Worm (Caenorhabditis elegans) whole organism, L1 larva: Measurements from ENCODE around the gene tbc-7.

Experiments
- aha-1 ChIP-seq: fragments of 150-350 bp; optimal IDR thresholded peaks from 2 replicates; lab custom pipeline; 2014; ENCODE audit warnings: missing biosample characterization, missing genetic modification characterization
- lin-39 ChIP-seq: fragments of 150-350 bp; optimal IDR thresholded peaks from 2 replicates; lab custom pipeline; 2014; ENCODE audit warnings: missing biosample characterization, missing genetic modification reagents, missing genetic modification characterization
- nhr-85 ChIP-seq: sonication (generic microtip); peaks from one replicate; lab custom pipeline; 2016; ENCODE audit warnings: missing genetic modification characterization, inconsistent platforms, missing compliant biosample characterization
- skn-1 ChIP-seq: fragments of 150-350 bp; optimal IDR thresholded peaks from 2 replicates; lab custom pipeline; 2014; ENCODE audit warnings: missing biosample characterization, missing genetic modification characterization
- unc-62 ChIP-seq: fragments of 150-350 bp; optimal IDR thresholded peaks from 2 replicates; lab custom pipeline; 2014; ENCODE audit warnings: missing biosample characterization, missing genetic modification reagents, missing genetic modification characterization
- ztf-11 ChIP-seq, 2 experiments: sonication (generic microtip); optimal IDR thresholded peaks; 2 replicates each; lab custom pipeline; 2016 to 2017; ENCODE audit warnings: missing genetic modification characterization in 2 of 2, missing biosample characterization in 1 of 2, missing compliant biosample characterization in 1 of 2
- ztf-4 ChIP-seq: fragments of 150-350 bp; optimal IDR thresholded peaks from 2 replicates; lab custom pipeline; 2014; ENCODE audit warnings: missing biosample characterization, missing genetic modification characterization

DNA sequence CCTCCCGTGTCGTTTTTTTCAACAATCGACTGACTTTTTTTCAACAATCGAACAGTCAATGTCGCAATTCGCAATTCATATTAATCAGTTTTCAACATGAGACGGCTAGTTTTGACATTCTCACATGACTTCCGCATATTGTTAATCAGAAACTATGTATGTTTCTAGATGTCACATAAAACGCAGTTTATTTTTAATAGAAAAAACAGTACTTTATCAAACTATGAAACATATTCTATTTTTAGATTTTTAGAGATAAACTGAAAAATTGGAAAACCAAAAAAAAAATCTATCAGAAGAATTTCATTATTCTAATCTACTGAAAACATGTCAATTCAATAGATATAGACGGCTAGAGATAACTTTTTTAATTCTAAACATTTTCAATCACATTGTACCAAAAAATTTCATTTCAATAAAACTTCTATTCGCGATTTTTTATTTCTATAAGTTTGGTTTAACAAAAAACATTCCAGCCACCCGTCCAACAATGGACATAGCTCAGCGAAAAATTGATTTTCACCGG, 46.7 kb upstream of the tbc-7 start, which contains the start of gene pnk-4:
- TF ChIP-seq aha-1: no peak
- no peak for TF ChIP-seq unc-62 (GFP tag; lab: Kevin White, UChicago)
- TF ChIP-seq ztf-4: no peak
- TF ChIP-seq lin-39: no peak
- TF ChIP-seq nhr-85 (tag; lab: Kevin White, UChicago): no peak
- TF ChIP-seq skn-1 (tag; lab: Kevin White, UChicago): no peak
- TF ChIP-seq ztf-11 (tag; optimal IDR thresholded peaks at IDR 0.05; lab: Kevin White, UChicago): no peak
